Worm (Caenorhabditis elegans): Measurements from ENCODE around the gene sre-10.

DNA sequence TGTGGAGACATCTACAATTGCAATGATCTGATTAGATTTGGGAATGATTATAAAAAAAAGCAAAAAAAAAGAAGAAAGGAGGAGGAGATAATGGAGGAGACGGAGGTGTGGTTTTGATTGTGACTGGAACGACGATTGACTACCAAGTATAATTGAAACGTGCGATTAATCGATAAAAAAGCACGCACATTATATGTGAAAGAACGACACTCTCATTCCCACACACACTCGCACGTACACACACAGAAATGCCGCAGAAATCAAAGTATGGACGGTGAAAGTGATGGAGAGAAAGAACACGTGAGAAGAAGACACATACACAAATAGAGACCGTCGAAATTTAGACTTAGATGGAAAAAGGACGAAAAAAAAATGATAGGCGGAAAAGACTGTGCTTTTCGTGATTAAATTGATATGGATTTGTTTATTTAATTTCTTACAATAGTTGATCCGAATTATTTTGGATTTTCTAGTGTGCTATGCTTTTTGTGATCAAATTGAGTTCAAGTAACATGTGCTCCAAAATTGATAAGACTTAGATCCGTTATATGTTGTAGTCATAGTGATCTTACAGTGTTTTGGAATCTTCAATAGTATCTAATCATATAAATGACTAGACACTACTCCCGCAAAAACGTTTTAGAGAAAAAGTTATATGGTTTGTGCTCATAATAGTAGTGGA, 38.5 kb upstream of the sre-10 start, which contains the start of gene nhr-135:
- TF ChIP-seq flh-1 (GFP tag; optimal IDR thresholded peaks at IDR 0.05) (no peak), nhr-237 (tag; optimal IDR thresholded peaks at IDR 0.05) (no peak), elt-3 (tag; optimal IDR thresholded peaks at IDR 0.05) (no peak), unc-39 (tag; optimal IDR thresholded peaks at IDR 0.05) (no peak), pha-4 (tag; optimal IDR thresholded peaks at IDR 0.05) (no peak), lin-13 (tag; optimal IDR thresholded peaks at IDR 0.05) (no peak), ztf-11 (tag; optimal IDR thresholded peaks at IDR 0.05) (no peak), mls-2 (tag; optimal IDR thresholded peaks at IDR 0.05) (no peak), blmp-1 (tag; optimal IDR thresholded peaks at IDR 0.05) (no peak)
